Worm (Caenorhabditis elegans): ENCODE data around the gene asna-1.

DNA sequence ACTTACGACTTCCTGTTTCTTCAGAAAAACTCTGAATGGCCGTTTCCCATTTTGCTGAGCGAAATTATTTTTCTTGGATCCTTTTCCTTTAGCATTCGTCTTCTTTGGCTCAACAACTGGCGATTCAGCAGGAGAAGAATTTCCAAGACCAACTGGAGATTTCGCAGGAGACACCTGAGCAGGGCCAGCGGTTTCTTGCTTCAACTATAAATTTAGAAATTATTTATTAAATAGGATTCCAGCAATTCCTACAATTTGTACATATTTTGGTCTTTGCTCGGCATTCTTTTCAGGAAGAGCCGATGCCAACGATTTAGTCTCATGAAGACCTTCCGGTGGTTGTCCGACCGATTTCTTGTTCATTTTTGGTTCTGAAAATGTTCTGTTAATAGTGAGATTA, 45.4 kb upstream of the asna-1 start, which contains the start of gene F44E2.8:
- no peak for TF ChIP-seq tab-1 (GFP tag; IDR thresholded peaks at IDR 0.05)
- no peak for TF ChIP-seq flt-1 (GFP tag; IDR thresholded peaks at IDR 0.05)

Measured in whole organism, midembryonic.